Worm (Caenorhabditis elegans): ENCODE results near the gene F20D6.5.

F20D6.5 gene

DNA sequence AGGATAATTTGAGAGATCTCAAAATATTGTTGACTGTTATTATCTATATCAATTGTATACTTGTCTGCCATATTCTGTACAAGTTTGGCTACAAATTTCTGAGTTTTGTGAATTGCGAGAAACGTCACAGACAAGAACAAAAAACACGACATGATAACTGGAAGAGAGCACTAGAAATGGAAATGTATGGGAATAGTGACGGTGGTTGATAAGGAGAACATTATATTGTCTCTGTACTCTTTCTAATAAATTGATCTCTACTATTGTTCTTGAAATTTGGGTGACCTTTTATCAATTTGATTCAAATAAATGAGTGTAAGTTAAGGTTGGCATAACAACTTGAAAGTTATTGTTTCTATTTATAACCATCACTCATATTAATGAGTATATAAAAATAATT is 51.1 kb downstream of the F20D6.5 start:
- TF ChIP-seq pqm-1 (tag; optimal IDR thresholded peaks at IDR 0.05) (peak; percentile 83), ceh-9 (tag; optimal IDR thresholded peaks at IDR 0.05) (no peak), elt-2 (tag; optimal IDR thresholded peaks at IDR 0.05) (peak; percentile 87)

DNA sequence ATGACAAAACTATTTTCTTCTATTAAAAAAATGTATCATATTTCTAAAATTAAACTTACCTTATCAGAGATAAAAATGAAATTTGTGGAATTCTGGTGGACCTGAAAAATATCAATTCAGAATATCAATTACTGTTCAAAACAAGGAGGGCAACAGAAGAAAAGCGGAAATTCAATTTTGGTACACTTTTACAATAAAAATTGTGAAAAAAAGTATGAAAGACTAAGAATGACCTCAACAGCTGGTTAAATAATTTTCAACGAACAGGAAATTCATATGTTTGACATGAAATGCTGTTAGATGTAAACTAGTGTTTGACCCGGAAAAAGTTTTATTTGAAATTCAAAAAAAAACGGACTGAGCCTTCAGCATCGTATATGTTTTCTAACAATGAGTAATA is 52.1 kb downstream of the F20D6.5 start, which contains the start of gene K07C11.7:
Gene K07C11.7, minus strand, starts transcription at position 101 of the 400 bp plus-strand sequence.
- no peak for TF ChIP-seq unc-62 (GFP tag; optimal IDR thresholded peaks at IDR 0.05)
- TF ChIP-seq nhr-43 (tag; optimal IDR thresholded peaks at IDR 0.05; ENCODE audit: poor library complexity, severe bottlenecking) = no peak
- TF ChIP-seq tbx-2 (tag; optimal IDR thresholded peaks at IDR 0.05) = no peak
- TF ChIP-seq R02D3.7 (tag; optimal IDR thresholded peaks at IDR 0.05) = no peak
- no peak for TF ChIP-seq elt-1 (tag; optimal IDR thresholded peaks at IDR 0.05)
- no peak for TF ChIP-seq ceh-28 (tag; optimal IDR thresholded peaks at IDR 0.05)
- no peak for TF ChIP-seq mdl-1 (tag; optimal IDR thresholded peaks at IDR 0.05)
- TF ChIP-seq eor-1 (tag; optimal IDR thresholded peaks at IDR 0.05) = no peak
- no peak for TF ChIP-seq mml-1 (tag; optimal IDR thresholded peaks at IDR 0.05)
- TF ChIP-seq jun-1 (tag; optimal IDR thresholded peaks at IDR 0.05) = no peak
- no peak for TF ChIP-seq pqm-1 (tag; optimal IDR thresholded peaks at IDR 0.05)
- TF ChIP-seq ama-1 (optimal IDR thresholded peaks at IDR 0.05) = no peak
- TF ChIP-seq fkh-10 (GFP tag; optimal IDR thresholded peaks at IDR 0.05) = no peak
- TF ChIP-seq fkh-2 (tag; optimal IDR thresholded peaks at IDR 0.05) = no peak
- no peak for TF ChIP-seq nhr-237 (tag; optimal IDR thresholded peaks at IDR 0.05)

Measured in whole organism, L3 larva.